Worm (Caenorhabditis elegans): ENCODE data around the gene snf-12.

The snf-12 gene

ce11 chrX:9069070-9069469, 39.8 kb downstream of the snf-12 start:
- TF ChIP-seq elt-1 (tag; optimal IDR thresholded peaks at IDR 0.05; ENCODE audit: borderline replicate concordance, insufficient read depth) (no peak), nhr-237 (tag; optimal IDR thresholded peaks at IDR 0.05) (no peak), nhr-2 (tag; optimal IDR thresholded peaks at IDR 0.05) (no peak), ham-2 (GFP tag; optimal IDR thresholded peaks at IDR 0.05) (no peak), ceh-43 (GFP tag; optimal IDR thresholded peaks at IDR 0.05) (no peak), unc-120 (tag; optimal IDR thresholded peaks at IDR 0.05; ENCODE audit: poor library complexity, severe bottlenecking) (no peak), cnd-1 (tag; optimal IDR thresholded peaks at IDR 0.05) (no peak), hlh-1 (tag; optimal IDR thresholded peaks at IDR 0.05) (peak; percentile 83), tbx-8 (GFP tag; optimal IDR thresholded peaks at IDR 0.05) (no peak), mep-1 (tag; optimal IDR thresholded peaks at IDR 0.05) (no peak), pha-4 (tag; optimal IDR thresholded peaks at IDR 0.05) (no peak), nhr-28 (tag; optimal IDR thresholded peaks at IDR 0.05) (no peak), drap-1 (GFP tag; optimal IDR thresholded peaks at IDR 0.05) (no peak), ceh-39 (tag; optimal IDR thresholded peaks at IDR 0.05) (no peak), unc-62 (GFP tag; optimal IDR thresholded peaks at IDR 0.05) (peak; percentile 17)

ce11 chrX:9074497-9074896, 45.2 kb downstream of the snf-12 start:
- TF ChIP-seq unc-120 (tag; optimal IDR thresholded peaks at IDR 0.05; ENCODE audit: poor library complexity, severe bottlenecking) (no peak), cnd-1 (tag; optimal IDR thresholded peaks at IDR 0.05) (no peak), lsy-2 (tag; optimal IDR thresholded peaks at IDR 0.05) (no peak), nhr-237 (tag; optimal IDR thresholded peaks at IDR 0.05) (no peak), ces-1 (GFP tag; optimal IDR thresholded peaks at IDR 0.05) (no peak), nhr-76 (tag; optimal IDR thresholded peaks at IDR 0.05) (no peak), lin-13 (tag; optimal IDR thresholded peaks at IDR 0.05) (no peak), nhr-2 (tag; optimal IDR thresholded peaks at IDR 0.05) (no peak), ceh-39 (tag; optimal IDR thresholded peaks at IDR 0.05) (no peak)

DNA sequence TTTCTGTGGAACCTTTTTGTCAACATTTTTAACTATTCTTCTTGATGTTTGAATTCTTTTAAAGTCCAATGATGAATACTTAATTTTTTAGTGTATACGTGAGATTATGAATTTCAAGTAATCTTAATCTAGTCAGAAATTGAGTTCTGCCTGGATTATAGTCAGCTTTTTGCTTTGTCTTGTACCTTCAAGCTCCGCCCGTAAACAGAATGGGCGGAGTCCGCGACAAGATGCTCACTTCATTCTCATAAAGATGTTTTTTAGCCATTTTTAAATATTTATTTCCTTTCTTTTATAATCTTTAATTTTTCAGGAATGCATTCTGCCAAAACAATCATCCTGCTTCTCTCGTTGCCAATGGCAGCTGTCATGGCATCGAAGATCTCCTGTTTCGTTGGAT, 47.6 kb downstream of the snf-12 start, which contains the start of gene F47E1.1:
F47E1.1 (plus strand) TSS at position 301 of the 400 bp plus-strand sequence.
- TF ChIP-seq nhr-28 (tag; optimal IDR thresholded peaks at IDR 0.05): no peak
- TF ChIP-seq drap-1 (GFP tag; optimal IDR thresholded peaks at IDR 0.05): no peak
- no peak for TF ChIP-seq snpc-4 (tag; optimal IDR thresholded peaks at IDR 0.05)
- no peak for TF ChIP-seq ztf-11 (tag; optimal IDR thresholded peaks at IDR 0.05)
- no peak for TF ChIP-seq sem-2 (GFP tag; optimal IDR thresholded peaks at IDR 0.05)
- no peak for TF ChIP-seq mls-2 (tag; optimal IDR thresholded peaks at IDR 0.05)
- no peak for TF ChIP-seq nhr-2 (tag; optimal IDR thresholded peaks at IDR 0.05)
- TF ChIP-seq cnd-1 (tag; optimal IDR thresholded peaks at IDR 0.05): no peak
- TF ChIP-seq elt-3 (tag; optimal IDR thresholded peaks at IDR 0.05): no peak
- no peak for TF ChIP-seq M03D4.4 (tag; optimal IDR thresholded peaks at IDR 0.05)

- peak; percentile 67 for TF ChIP-seq M03D4.4 (tag; optimal IDR thresholded peaks at IDR 0.05)
- TF ChIP-seq nhr-2 (tag; optimal IDR thresholded peaks at IDR 0.05): no peak
- TF ChIP-seq lin-32 (GFP tag; optimal IDR thresholded peaks at IDR 0.05): peak; percentile 72
- TF ChIP-seq nhr-76 (tag; optimal IDR thresholded peaks at IDR 0.05): no peak
- TF ChIP-seq bed-3 (GFP tag; optimal IDR thresholded peaks at IDR 0.05): peak; percentile 13
- TF ChIP-seq mep-1 (tag; optimal IDR thresholded peaks at IDR 0.05): no peak
- TF ChIP-seq pha-4 (tag; optimal IDR thresholded peaks at IDR 0.05): no peak
- TF ChIP-seq drap-1 (GFP tag; optimal IDR thresholded peaks at IDR 0.05): peak; percentile 70
- no peak for TF ChIP-seq hlh-1 (tag; optimal IDR thresholded peaks at IDR 0.05)
- TF ChIP-seq ces-1 (GFP tag; optimal IDR thresholded peaks at IDR 0.05): no peak
- no peak for TF ChIP-seq nhr-28 (tag; optimal IDR thresholded peaks at IDR 0.05)
- TF ChIP-seq mab-5 (tag; optimal IDR thresholded peaks at IDR 0.05): no peak
- TF ChIP-seq lsy-2 (tag; optimal IDR thresholded peaks at IDR 0.05): no peak
- TF ChIP-seq cnd-1 (tag; optimal IDR thresholded peaks at IDR 0.05): peak; percentile 74
- TF ChIP-seq mls-2 (tag; optimal IDR thresholded peaks at IDR 0.05): no peak
- no peak for TF ChIP-seq elt-1 (tag; optimal IDR thresholded peaks at IDR 0.05; ENCODE audit: borderline replicate concordance, insufficient read depth)
- TF ChIP-seq nhr-12 (tag; optimal IDR thresholded peaks at IDR 0.05): no peak
- no peak for TF ChIP-seq tbx-8 (GFP tag; optimal IDR thresholded peaks at IDR 0.05)
- TF ChIP-seq ceh-43 (GFP tag; optimal IDR thresholded peaks at IDR 0.05): peak; percentile 7
- no peak for TF ChIP-seq flh-1 (GFP tag; optimal IDR thresholded peaks at IDR 0.05)
- peak; percentile 67 for TF ChIP-seq sptf-1 (tag; optimal IDR thresholded peaks at IDR 0.05)
- peak; percentile 81 for TF ChIP-seq ceh-83 (GFP tag; optimal IDR thresholded peaks at IDR 0.05)
- peak; percentile 43 for TF ChIP-seq sem-2 (GFP tag; optimal IDR thresholded peaks at IDR 0.05)
- TF ChIP-seq unc-120 (tag; optimal IDR thresholded peaks at IDR 0.05; ENCODE audit: poor library complexity, severe bottlenecking): peak; percentile 20
- no peak for TF ChIP-seq unc-39 (tag; optimal IDR thresholded peaks at IDR 0.05)
- peak; percentile 22 for TF ChIP-seq lin-13 (tag; optimal IDR thresholded peaks at IDR 0.05)
- TF ChIP-seq zip-8 (tag; optimal IDR thresholded peaks at IDR 0.05): no peak
- TF ChIP-seq blmp-1 (tag; optimal IDR thresholded peaks at IDR 0.05): no peak
- peak; percentile 27 for TF ChIP-seq ham-2 (GFP tag; optimal IDR thresholded peaks at IDR 0.05)
- no peak for TF ChIP-seq snpc-4 (tag; optimal IDR thresholded peaks at IDR 0.05)
- TF ChIP-seq nhr-237 (tag; optimal IDR thresholded peaks at IDR 0.05): no peak
- TF ChIP-seq ztf-11 (tag; optimal IDR thresholded peaks at IDR 0.05): no peak
- TF ChIP-seq elt-3 (tag; optimal IDR thresholded peaks at IDR 0.05): no peak
- no peak for TF ChIP-seq unc-62 (GFP tag; optimal IDR thresholded peaks at IDR 0.05)
- no peak for TF ChIP-seq ceh-39 (tag; optimal IDR thresholded peaks at IDR 0.05)
These were observed 48.9 kb downstream of the snf-12 start for ce11 chrX:9078149-9078548.

Data from whole organism, mixed stage, embryonic.